Fruit fly (Drosophila melanogaster): ENCODE results near the gene ChLD3.

DNA sequence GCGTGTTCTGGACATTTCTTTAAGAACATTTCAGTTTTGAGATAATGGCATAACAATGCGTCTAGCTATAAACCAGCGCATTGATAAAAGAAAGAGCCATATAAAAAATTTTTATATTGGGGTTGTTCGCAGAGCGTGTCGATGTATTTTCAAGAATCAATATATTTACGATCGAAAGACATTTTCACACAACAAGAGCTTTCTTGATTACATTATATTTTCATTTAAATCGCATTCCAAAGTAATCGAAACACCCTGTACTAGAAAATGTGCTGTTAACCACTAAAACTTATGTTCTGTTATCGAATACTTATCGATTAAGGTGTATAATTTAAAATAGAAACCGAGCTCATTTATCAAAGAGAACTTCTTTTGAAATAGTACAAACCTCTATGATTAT lies 34.9 kb upstream of the ChLD3 start:
- TF ChIP-seq psq (optimal IDR thresholded peaks at IDR 0.05) (peak; percentile 53), insv (optimal IDR thresholded peaks at IDR 0.05) (no peak), ttk (optimal IDR thresholded peaks at IDR 0.05) (no peak)
